Worm (Caenorhabditis elegans): ENCODE data around the gene F18E9.4.

Gene F18E9.4

DNA sequence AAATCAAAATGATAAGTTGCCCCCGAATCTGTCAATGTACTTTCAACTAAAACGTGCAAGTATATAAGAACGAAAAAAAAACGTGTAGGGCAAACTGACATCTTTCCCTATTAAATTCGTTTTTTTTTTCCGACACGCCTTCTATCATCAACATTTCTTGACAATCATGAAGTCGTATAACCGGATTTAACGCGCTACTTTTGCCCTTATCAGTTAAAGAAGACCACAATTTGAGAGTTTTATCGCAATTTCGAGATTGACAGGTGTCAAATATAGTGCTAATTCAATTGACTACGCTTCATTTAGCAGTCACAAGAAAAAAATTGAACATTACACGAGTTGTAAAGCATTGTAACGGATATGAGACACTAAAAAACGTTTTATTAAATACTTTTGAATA lies 13.2 kb upstream of the F18E9.4 start (continued):
- TF ChIP-seq fkh-10 (GFP tag; optimal IDR thresholded peaks at IDR 0.05), result no peak
- peak; percentile 22 for TF ChIP-seq nhr-102 (tag; optimal IDR thresholded peaks at IDR 0.05)
- no peak for TF ChIP-seq ceh-82 (tag; optimal IDR thresholded peaks at IDR 0.05)
- peak; percentile 95 for TF ChIP-seq php-3 (GFP tag; IDR thresholded peaks at IDR 0.05)
- no peak for TF ChIP-seq skn-1 (tag; optimal IDR thresholded peaks at IDR 0.05)
- no peak for TF ChIP-seq ceh-44 (GFP tag; IDR thresholded peaks at IDR 0.05)
- TF ChIP-seq lin-39 (tag; optimal IDR thresholded peaks at IDR 0.05), result no peak
- peak; percentile 83 for TF ChIP-seq hlh-11 (tag; optimal IDR thresholded peaks at IDR 0.05)
- TF ChIP-seq F10B5.3 (tag; optimal IDR thresholded peaks at IDR 0.05), result no peak
- TF ChIP-seq nhr-28 (tag; optimal IDR thresholded peaks at IDR 0.05), result peak; percentile 89
- TF ChIP-seq ztf-11 (tag; optimal IDR thresholded peaks at IDR 0.05), result no peak
- no peak for TF ChIP-seq zfp-3 (GFP tag; conservative IDR thresholded peaks at IDR 0.05)
- no peak for TF ChIP-seq pha-4 (GFP tag; IDR thresholded peaks at IDR 0.05)
- TF ChIP-seq pha-4 (tag; optimal IDR thresholded peaks at IDR 0.05), result no peak
- peak; percentile 68 for TF ChIP-seq nhr-77 (tag; optimal IDR thresholded peaks at IDR 0.05)
- TF ChIP-seq unc-62 (GFP tag; optimal IDR thresholded peaks at IDR 0.05 in 1 of 2), result peak; percentile 80 to 81
- TF ChIP-seq unc-62 (tag; optimal IDR thresholded peaks at IDR 0.05), result no peak
- TF ChIP-seq daf-16 (GFP tag; optimal IDR thresholded peaks at IDR 0.05), result peak in 1 of 2 experiments; percentile 50
- TF ChIP-seq daf-16 (tag; optimal IDR thresholded peaks at IDR 0.05), result peak; percentile 62
- TF ChIP-seq nhr-76 (tag; optimal IDR thresholded peaks at IDR 0.05), result no peak

DNA sequence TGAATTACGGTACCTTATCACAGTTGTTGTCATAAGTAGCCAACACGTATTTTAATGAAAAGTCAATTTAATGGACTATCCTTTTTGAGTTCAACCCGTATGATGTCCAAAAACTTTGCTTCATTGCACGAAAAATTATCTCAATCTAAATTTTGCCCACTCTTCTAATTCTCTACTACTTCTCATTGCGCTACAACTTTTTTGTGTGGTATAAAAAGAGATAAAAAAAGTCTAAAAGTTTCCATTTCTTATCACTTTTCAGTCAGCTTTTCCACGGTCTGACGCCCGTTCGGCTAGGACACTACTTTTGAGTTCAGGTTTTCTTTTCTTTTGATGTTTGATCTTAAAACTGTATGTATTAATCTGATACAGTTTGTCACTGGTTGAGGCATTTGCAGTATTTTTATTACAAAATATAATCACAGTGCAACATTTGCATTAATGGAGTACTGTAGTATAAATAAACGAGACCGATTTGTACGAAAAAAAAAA lies 12.4 kb upstream of the F18E9.4 start:
- TF ChIP-seq pqm-1 (tag; optimal IDR thresholded peaks at IDR 0.05) (peak; percentile 32), Y48G9A.11 (GFP tag; IDR thresholded peaks at IDR 0.05) (no peak), dpl-1 (GFP tag; optimal IDR thresholded peaks at IDR 0.05) (no peak), zip-2 (tag; optimal IDR thresholded peaks at IDR 0.05) (no peak), ztf-7 (tag; optimal IDR thresholded peaks at IDR 0.05) (no peak), arid-1 (GFP tag; conservative IDR thresholded peaks at IDR 0.05) (no peak), unc-62 (GFP tag; optimal IDR thresholded peaks at IDR 0.05 in 1 of 2) (no peak), unc-62 (tag; optimal IDR thresholded peaks at IDR 0.05) (no peak), hlh-30 (tag; optimal IDR thresholded peaks at IDR 0.05; ENCODE audit: insufficient read depth) (no peak), aha-1 (tag) (peak; percentile 98), daf-12 (tag; optimal IDR thresholded peaks at IDR 0.05) (no peak), dve-1 (tag; optimal IDR thresholded peaks at IDR 0.05; ENCODE audit: insufficient read depth) (peak; percentile 21), php-3 (GFP tag; IDR thresholded peaks at IDR 0.05) (no peak), snpc-1.2 (GFP tag; IDR thresholded peaks at IDR 0.05) (no peak), daf-16 (GFP tag; optimal IDR thresholded peaks at IDR 0.05) (no peak), daf-16 (tag; optimal IDR thresholded peaks at IDR 0.05) (peak; percentile 7), Y105C5A.15 (GFP tag; IDR thresholded peaks at IDR 0.05) (no peak)

DNA sequence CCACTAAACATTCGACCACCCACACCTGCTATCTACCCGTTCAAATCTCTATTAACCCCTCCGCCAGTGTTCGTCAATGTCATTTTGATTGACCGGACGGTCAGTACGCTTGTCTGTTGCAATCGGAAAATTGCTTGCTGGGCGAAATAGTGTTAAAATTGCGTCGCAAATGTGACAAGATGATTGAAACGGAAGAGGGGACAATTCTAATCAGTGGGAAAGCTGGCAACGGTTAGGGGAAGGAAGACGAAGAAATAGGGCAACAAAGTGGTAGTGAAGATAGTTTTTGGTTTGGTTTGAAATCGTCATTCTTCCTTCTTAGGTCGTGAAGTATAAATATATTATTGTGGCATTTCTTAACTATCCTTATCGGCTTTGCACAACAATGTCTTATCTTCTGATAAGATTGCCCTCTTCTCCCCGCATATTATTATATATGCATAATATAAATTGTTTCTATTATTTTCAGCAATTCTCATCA lies 11.9 kb upstream of the F18E9.4 start:
- TF ChIP-seq daf-16 (GFP tag; optimal IDR thresholded peaks at IDR 0.05), result no peak
- peak; percentile 60 for TF ChIP-seq daf-16 (tag; optimal IDR thresholded peaks at IDR 0.05)
- TF ChIP-seq hif-1 (tag; optimal IDR thresholded peaks at IDR 0.05), result no peak
- peak; percentile 51 for TF ChIP-seq mxl-3 (GFP tag; optimal IDR thresholded peaks at IDR 0.05)
- TF ChIP-seq dmd-6 (GFP tag; IDR thresholded peaks at IDR 0.05), result peak; percentile 70
- peak; percentile 57 for TF ChIP-seq nhr-28 (tag; optimal IDR thresholded peaks at IDR 0.05)
- TF ChIP-seq nhr-77 (tag; optimal IDR thresholded peaks at IDR 0.05), result peak; percentile 18
- TF ChIP-seq ceh-20 (GFP tag; IDR thresholded peaks at IDR 0.05), result 0 out of 2 replicates have a peak, but pooled peaks have one; percentile 27
- no peak for TF ChIP-seq snpc-1.2 (GFP tag; IDR thresholded peaks at IDR 0.05)
- TF ChIP-seq lsy-2 (tag; optimal IDR thresholded peaks at IDR 0.05), result no peak
- peak; percentile 80 for TF ChIP-seq tra-1 (GFP tag; IDR thresholded peaks at IDR 0.05)
- TF ChIP-seq php-3 (GFP tag; IDR thresholded peaks at IDR 0.05), result 0 out of 2 replicates have a peak, but pooled peaks have one; percentile 17
- no peak for TF ChIP-seq nhr-25 (tag; optimal IDR thresholded peaks at IDR 0.05; ENCODE audit: borderline replicate concordance, insufficient read depth)
- peak; percentile 54 for TF ChIP-seq hlh-11 (tag; optimal IDR thresholded peaks at IDR 0.05)
- TF ChIP-seq lin-39 (tag; optimal IDR thresholded peaks at IDR 0.05), result no peak
- TF ChIP-seq Y75B8A.6 (GFP tag; IDR thresholded peaks at IDR 0.05), result no peak
- TF ChIP-seq unc-62 (GFP tag; optimal IDR thresholded peaks at IDR 0.05 in 1 of 2), result peak in 1 of 2 experiments; percentile 96
- TF ChIP-seq unc-62 (tag; optimal IDR thresholded peaks at IDR 0.05), result no peak
- TF ChIP-seq ceh-28 (tag; optimal IDR thresholded peaks at IDR 0.05), result no peak
- TF ChIP-seq pqm-1 (tag; optimal IDR thresholded peaks at IDR 0.05), result peak; percentile 65
- TF ChIP-seq dve-1 (tag; optimal IDR thresholded peaks at IDR 0.05; ENCODE audit: insufficient read depth), result peak; percentile 34
